Worm (Caenorhabditis elegans) whole organism, mixed stage, embryonic: ENCODE data around the gene cnc-9.

ENCODE experiments used
- elt-1 ChIP-seq: sonication (generic microtip); optimal IDR thresholded peaks from 2 replicates; lab custom pipeline; 2017; ENCODE audit warnings: missing genetic modification characterization, mild to moderate bottlenecking, missing compliant biosample characterization, antibody characterized with exemption, moderate library complexity, borderline replicate concordance; ENCODE audit not compliant: insufficient read depth
- lin-13 ChIP-seq: fragments of 150-350 bp; optimal IDR thresholded peaks from 2 replicates; lab custom pipeline; 2014; ENCODE audit warnings: missing biosample characterization, missing genetic modification characterization
- nhr-237 ChIP-seq: fragments of 150-350 bp; optimal IDR thresholded peaks from 2 replicates; lab custom pipeline; 2014; ENCODE audit warnings: missing biosample characterization, missing genetic modification characterization

ce11 chrV:7386052-7386573, 13.9 kb downstream of the cnc-9 start, which contains the start of gene srp-6:
- TF ChIP-seq nhr-237 (tag; lab: Kevin White, UChicago) (no peak), elt-1 (tag; lab: Kevin White, UChicago) (no peak), lin-13 (tag; lab: Kevin White, UChicago) (no peak)
